Fruit fly (Drosophila melanogaster): ENCODE measurements around the gene CG15553.

DNA sequence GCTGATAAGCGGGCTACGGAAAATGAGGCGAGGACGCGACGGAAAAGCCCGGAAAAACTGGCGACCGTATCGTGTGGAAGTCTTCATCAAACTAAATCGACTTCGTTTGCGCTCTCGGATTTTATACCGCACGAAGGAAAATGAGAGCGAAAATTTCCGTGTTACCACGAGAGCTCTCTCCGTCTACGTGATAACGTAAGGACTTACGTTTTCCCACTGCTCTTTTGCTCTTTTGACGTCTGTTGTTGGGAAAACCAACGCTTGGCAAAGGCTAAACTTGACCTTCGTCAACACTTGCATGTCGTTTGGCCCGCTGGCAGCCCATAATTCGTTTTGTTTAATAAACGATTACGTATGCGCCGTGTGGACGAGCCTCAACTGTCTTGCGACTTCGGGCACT is 3.7 kb downstream of the CG15553 start, which contains the start of gene CG11317:
- TF ChIP-seq Sox14 (GFP tag; optimal IDR thresholded peaks at IDR 0.05) (no peak), Ets96B (tag; optimal IDR thresholded peaks at IDR 0.05) (no peak)
